Worm (Caenorhabditis elegans) whole organism, L3 larva: ENCODE results near the gene srw-23.

Source experiments
- ZK546.5 ChIP-seq: sonication (generic microtip); optimal IDR thresholded peaks from 2 replicates; lab custom pipeline; 2017; ENCODE audit warnings: missing biosample characterization, missing genetic modification characterization
- aly-2 ChIP-seq: fragments of 150-350 bp; optimal IDR thresholded peaks from 2 replicates; lab custom pipeline; 2014; ENCODE audit warnings: missing biosample characterization, missing genetic modification characterization
- ama-1 ChIP-seq: fragments of 150-350 bp; optimal IDR thresholded peaks from 2 replicates; lab custom pipeline; 2018
- ceh-16 ChIP-seq: sonication (generic microtip); optimal IDR thresholded peaks from 2 replicates; lab custom pipeline; 2017; ENCODE audit warnings: missing biosample characterization, missing genetic modification characterization
- ceh-9 ChIP-seq: sonication (generic microtip); optimal IDR thresholded peaks from 2 replicates; lab custom pipeline; 2018; ENCODE audit warnings: missing biosample characterization, missing genetic modification characterization
- daf-12 ChIP-seq: fragments of 150-350 bp; optimal IDR thresholded peaks from 2 replicates; lab custom pipeline; 2014; ENCODE audit warnings: missing biosample characterization, missing genetic modification reagents, missing genetic modification characterization
- egl-27 ChIP-seq: sonication (generic microtip); optimal IDR thresholded peaks from 4 replicates; lab custom pipeline; 2017; ENCODE audit warnings: missing biosample characterization, missing genetic modification reagents, missing genetic modification characterization
- egl-5 ChIP-seq: fragments of 150-350 bp; optimal IDR thresholded peaks from 2 replicates; lab custom pipeline; 2017; ENCODE audit warnings: missing biosample characterization, missing genetic modification reagents, missing genetic modification characterization, inconsistent platforms
- elt-2 ChIP-seq: sonication (generic microtip); optimal IDR thresholded peaks from 2 replicates; lab custom pipeline; 2016; ENCODE audit warnings: missing genetic modification reagents, mild to moderate bottlenecking, missing genetic modification characterization, missing compliant biosample characterization
- fkh-10 ChIP-seq: sonication (generic microtip); optimal IDR thresholded peaks from 2 replicates; lab custom pipeline; 2017; ENCODE audit warnings: missing biosample characterization, missing genetic modification reagents, missing genetic modification characterization
- fkh-2 ChIP-seq: fragments of 150-350 bp; optimal IDR thresholded peaks from 2 replicates; lab custom pipeline; 2014; ENCODE audit warnings: missing biosample characterization, missing genetic modification reagents, missing genetic modification characterization
- jun-1 ChIP-seq: fragments of 150-350 bp; optimal IDR thresholded peaks from 2 replicates; lab custom pipeline; 2014; ENCODE audit warnings: missing biosample characterization, missing genetic modification reagents, missing genetic modification characterization
- lin-15B ChIP-seq: fragments of 150-350 bp; optimal IDR thresholded peaks from 2 replicates; lab custom pipeline; 2014; ENCODE audit warnings: missing biosample characterization, missing genetic modification characterization
- lin-39 ChIP-seq: fragments of 150-350 bp; optimal IDR thresholded peaks from 2 replicates; lab custom pipeline; 2018; ENCODE audit warnings: missing biosample characterization, missing genetic modification reagents, missing genetic modification characterization
- lsy-12 ChIP-seq: sonication (generic microtip); optimal IDR thresholded peaks from 2 replicates; lab custom pipeline; 2016; ENCODE audit warnings: mild to moderate bottlenecking, missing genetic modification characterization, missing compliant biosample characterization
- mdl-1 ChIP-seq: fragments of 150-350 bp; optimal IDR thresholded peaks from 2 replicates; lab custom pipeline; 2014; ENCODE audit warnings: missing biosample characterization, missing genetic modification characterization
- mml-1 ChIP-seq: fragments of 150-350 bp; sonication (generic microtip); optimal IDR thresholded peaks from 3 replicates; lab custom pipeline; 2014; ENCODE audit warnings: missing biosample characterization, missing genetic modification characterization
- nfya-1 ChIP-seq: sonication (generic microtip); optimal IDR thresholded peaks from 2 replicates; lab custom pipeline; 2017; ENCODE audit warnings: missing genetic modification characterization, mild to moderate bottlenecking, missing compliant biosample characterization, antibody characterized with exemption, moderate library complexity; ENCODE audit not compliant: insufficient read depth
- nhr-11 ChIP-seq: fragments of 150-350 bp; optimal IDR thresholded peaks from 2 replicates; lab custom pipeline; 2014; ENCODE audit warnings: missing biosample characterization, missing genetic modification characterization
- nhr-12 ChIP-seq: fragments of 150-350 bp; optimal IDR thresholded peaks from 2 replicates; lab custom pipeline; 2014; ENCODE audit warnings: missing biosample characterization, missing genetic modification characterization
- nhr-23 ChIP-seq: fragments of 150-350 bp; optimal IDR thresholded peaks from 2 replicates; lab custom pipeline; 2014; ENCODE audit warnings: missing biosample characterization, missing genetic modification reagents, missing genetic modification characterization
- nhr-237 ChIP-seq: fragments of 150-350 bp; optimal IDR thresholded peaks from 2 replicates; lab custom pipeline; 2014; ENCODE audit warnings: missing biosample characterization, missing genetic modification characterization
- nhr-25 ChIP-seq: sonication (generic microtip); optimal IDR thresholded peaks from 2 replicates; lab custom pipeline; 2017; ENCODE audit warnings: missing biosample characterization, missing genetic modification characterization
- nhr-28 ChIP-seq: fragments of 150-350 bp; optimal IDR thresholded peaks from 2 replicates; lab custom pipeline; 2014; ENCODE audit warnings: missing biosample characterization, missing genetic modification characterization
- nhr-43 ChIP-seq: sonication (generic microtip); optimal IDR thresholded peaks from 2 replicates; lab custom pipeline; 2016; ENCODE audit warnings: mild to moderate bottlenecking, missing genetic modification characterization, missing compliant biosample characterization; ENCODE audit not compliant: poor library complexity, severe bottlenecking
- nhr-76 ChIP-seq: fragments of 150-350 bp; sonication (generic microtip); optimal IDR thresholded peaks from 5 replicates; lab custom pipeline; 2014; ENCODE audit warnings: missing biosample characterization, missing genetic modification characterization
- nhr-77 ChIP-seq: fragments of 150-350 bp; optimal IDR thresholded peaks from 2 replicates; lab custom pipeline; 2014; ENCODE audit warnings: missing biosample characterization, missing genetic modification characterization
- pha-4 ChIP-seq: fragments of 150-350 bp; optimal IDR thresholded peaks from 2 replicates; lab custom pipeline; 2014; ENCODE audit warnings: missing biosample characterization, missing genetic modification reagents, missing genetic modification characterization
- pqm-1 ChIP-seq: fragments of 150-350 bp; optimal IDR thresholded peaks from 2 replicates; lab custom pipeline; 2017; ENCODE audit warnings: missing biosample characterization, missing genetic modification characterization, inconsistent platforms
- sea-2 ChIP-seq: fragments of 150-350 bp; sonication (generic microtip); optimal IDR thresholded peaks from 4 replicates; lab custom pipeline; 2014; ENCODE audit warnings: missing biosample characterization, missing genetic modification reagents, missing genetic modification characterization
- skn-1 ChIP-seq: fragments of 150-350 bp; optimal IDR thresholded peaks from 2 replicates; lab custom pipeline; 2014; ENCODE audit warnings: missing biosample characterization, missing genetic modification characterization
- snpc-4 ChIP-seq: fragments of 150-350 bp; optimal IDR thresholded peaks from 2 replicates; lab custom pipeline; 2014; ENCODE audit warnings: missing biosample characterization, missing genetic modification characterization
- tbx-2 ChIP-seq: sonication (generic microtip); optimal IDR thresholded peaks from 2 replicates; lab custom pipeline; 2016; ENCODE audit warnings: mild to moderate bottlenecking, missing genetic modification characterization, missing compliant biosample characterization
- unc-39 ChIP-seq: sonication (generic microtip); optimal IDR thresholded peaks from 4 replicates; lab custom pipeline; 2017; ENCODE audit warnings: missing biosample characterization, missing genetic modification characterization
- unc-62 ChIP-seq: fragments of 150-350 bp; sonication (generic microtip); optimal IDR thresholded peaks from 4 replicates; lab custom pipeline; 2014; ENCODE audit warnings: missing biosample characterization, missing genetic modification reagents, missing genetic modification characterization
- ztf-11 ChIP-seq: fragments of 150-350 bp; optimal IDR thresholded peaks from 2 replicates; lab custom pipeline; 2014; ENCODE audit warnings: missing biosample characterization, missing genetic modification characterization

The srw-23 gene

ce11 chrV:16838435-16838834, 35.3 kb upstream of the srw-23 start:
- TF ChIP-seq unc-39 (no peak), ceh-16 (no peak), mdl-1 (tag; lab: Kevin White, UChicago) (no peak), lsy-12 (no peak), lin-39 (tag; lab: Kevin White, UChicago) (no peak), nhr-76 (tag; lab: Kevin White, UChicago) (no peak), nhr-23 (no peak), ama-1 (lab: Kevin White, UChicago) (no peak), nhr-12 (no peak), mml-1 (tag; lab: Kevin White, UChicago) (no peak), ceh-9 (tag; lab: Kevin White, UChicago) (no peak), nhr-25 (tag; lab: Kevin White, UChicago) (no peak), daf-12 (tag; lab: Kevin White, UChicago) (no peak), elt-2 (no peak), pqm-1 (tag; lab: Kevin White, UChicago) (no peak), sea-2 (GFP tag; lab: Kevin White, UChicago) (no peak), nhr-43 (tag; lab: Kevin White, UChicago) (no peak), nhr-28 (no peak)

- TF ChIP-seq fkh-10 (no peak), pqm-1 (tag; lab: Kevin White, UChicago) (peak; percentile 64), egl-5 (no peak), ceh-16 (no peak), unc-39 (no peak), skn-1 (tag; lab: Kevin White, UChicago) (no peak), ceh-9 (tag; lab: Kevin White, UChicago) (no peak), nhr-237 (tag; lab: Kevin White, UChicago) (no peak), nhr-43 (tag; lab: Kevin White, UChicago) (no peak), jun-1 (tag; lab: Kevin White, UChicago) (peak; percentile 66), ZK546.5 (tag; lab: Kevin White, UChicago) (no peak), egl-27 (tag; lab: Kevin White, UChicago) (no peak), elt-2 (peak; percentile 90), nfya-1 (tag; lab: Kevin White, UChicago) (no peak)
Measured at ce11 chrV:16840283-16840682, 33.5 kb upstream of the srw-23 start.

ce11 chrV:16840961-16841360, 32.8 kb upstream of the srw-23 start, which contains the start of gene clec-40:
clec-40 (minus strand) TSS chrV:16841061.
- no peak for TF ChIP-seq aly-2 (tag; lab: Kevin White, UChicago)
- TF ChIP-seq elt-2, result no peak
- no peak for TF ChIP-seq sea-2 (GFP tag; lab: Kevin White, UChicago)
- no peak for TF ChIP-seq mdl-1 (tag; lab: Kevin White, UChicago)
- no peak for TF ChIP-seq fkh-2 (tag; lab: Kevin White, UChicago)
- TF ChIP-seq nhr-77 (tag; lab: Kevin White, UChicago), result no peak
- no peak for TF ChIP-seq lsy-12
- TF ChIP-seq tbx-2 (tag; lab: Kevin White, UChicago), result no peak
- TF ChIP-seq pqm-1 (tag; lab: Kevin White, UChicago), result no peak
- no peak for TF ChIP-seq ama-1 (lab: Kevin White, UChicago)
- no peak for TF ChIP-seq lin-15B (tag; lab: Kevin White, UChicago)
- no peak for TF ChIP-seq jun-1 (tag; lab: Kevin White, UChicago)
- TF ChIP-seq fkh-10, result no peak
- no peak for TF ChIP-seq nhr-12

ce11 chrV:16842941-16843340, 30.8 kb upstream of the srw-23 start, which contains the start of gene clec-25:
clec-25 (plus strand) TSS chrV:16843241.
- TF ChIP-seq nhr-11 (tag; lab: Kevin White, UChicago) (no peak), sea-2 (GFP tag; lab: Kevin White, UChicago) (no peak), fkh-10 (no peak), ztf-11 (tag; lab: Kevin White, UChicago) (no peak), lsy-12 (no peak), unc-62 (GFP tag; lab: Kevin White, UChicago) (no peak), pqm-1 (tag; lab: Kevin White, UChicago) (no peak), pha-4 (tag; lab: Kevin White, UChicago) (no peak), snpc-4 (tag; lab: Kevin White, UChicago) (no peak)
